Fruit fly (Drosophila melanogaster): ENCODE data around the gene Vha13.

The Vha13 gene

dm6 chr3R:19648289-19648916 lies 4.2 kb upstream of the Vha13 start, which contains the start of the genes CG6195 and CG31220 (continued):
- no peak for TF ChIP-seq fd96Cb (tag; optimal IDR thresholded peaks at IDR 0.05)
- TF ChIP-seq fd64A (GFP tag; optimal IDR thresholded peaks at IDR 0.05), result no peak
- 0 out of 2 replicates have a peak, but pooled peaks have one; percentile 24 for TF ChIP-seq CG17328 (GFP tag; IDR thresholded peaks at IDR 0.05)
- TF ChIP-seq CG17186 (GFP tag; optimal IDR thresholded peaks at IDR 0.05), result peak; percentile 14
- TF ChIP-seq Sry-β (GFP tag; optimal IDR thresholded peaks at IDR 0.05), result no peak
- no peak for TF ChIP-seq mirr (GFP tag; optimal IDR thresholded peaks at IDR 0.05)
- TF ChIP-seq Atf6 (GFP tag; IDR thresholded peaks at IDR 0.05), result 0 out of 2 replicates have a peak, but pooled peaks have one; percentile 14
- TF ChIP-seq bbx (GFP tag; IDR thresholded peaks at IDR 0.05; ENCODE audit: partially characterized antibody), result no peak
- TF ChIP-seq CG16863 (GFP tag; optimal IDR thresholded peaks at IDR 0.05), result peak; percentile 2
- peak; percentile 42 for TF ChIP-seq Dp (GFP tag; optimal IDR thresholded peaks at IDR 0.05)
- peak; percentile 60; the same call in 1 of the 2 replicates for TF ChIP-seq NFAT (GFP tag; IDR thresholded peaks at IDR 0.05)
- TF ChIP-seq zfh2 (GFP tag; optimal IDR thresholded peaks at IDR 0.05), result peak; percentile 24
- peak; percentile 13 for TF ChIP-seq Antp (GFP tag; optimal IDR thresholded peaks at IDR 0.05)
- peak; percentile 68 for TF ChIP-seq CG12659 (GFP tag; optimal IDR thresholded peaks at IDR 0.05)
- no peak for TF ChIP-seq YL-1 (GFP tag; optimal IDR thresholded peaks at IDR 0.05)
- TF ChIP-seq ci (GFP tag; IDR thresholded peaks at IDR 0.05), result peak; percentile 81
- peak; percentile 21 for TF ChIP-seq chn (GFP tag; optimal IDR thresholded peaks at IDR 0.05)
- TF ChIP-seq CG8089 (GFP tag; optimal IDR thresholded peaks at IDR 0.05), result peak; percentile 23
- peak; percentile 13 for TF ChIP-seq az2 (GFP tag; optimal IDR thresholded peaks at IDR 0.05)
- 0 out of 2 replicates have a peak, but pooled peaks have one; percentile 8 for TF ChIP-seq rib (GFP tag; IDR thresholded peaks at IDR 0.05)
- no peak for TF ChIP-seq Ada2b (GFP tag; IDR thresholded peaks at IDR 0.05)
- peak; percentile 100 for TF ChIP-seq CG1603 (tag; optimal IDR thresholded peaks at IDR 0.05)
- TF ChIP-seq B-H1 (GFP tag; IDR thresholded peaks at IDR 0.05), result no peak
- no peak for TF ChIP-seq emc (GFP tag; optimal IDR thresholded peaks at IDR 0.05)
- TF ChIP-seq CG14860 (GFP tag; IDR thresholded peaks at IDR 0.05; ENCODE audit: partially characterized antibody), result peak; percentile 26; the same call in 1 of the 3 replicates
- no peak for TF ChIP-seq mld (GFP tag; IDR thresholded peaks at IDR 0.05; ENCODE audit: partially characterized antibody)
- no peak for TF ChIP-seq fd102C (GFP tag; optimal IDR thresholded peaks at IDR 0.05)
- no peak for TF ChIP-seq tap (tag; optimal IDR thresholded peaks at IDR 0.05)
- no peak for TF ChIP-seq fru (optimal IDR thresholded peaks at IDR 0.05)
- peak; percentile 19 for TF ChIP-seq CG30403 (GFP tag; optimal IDR thresholded peaks at IDR 0.05)
- no peak for TF ChIP-seq CG17802 (tag; optimal IDR thresholded peaks at IDR 0.05)
- TF ChIP-seq sr (GFP tag; IDR thresholded peaks at IDR 0.05), result no peak
- TF ChIP-seq CG6272 (GFP tag; IDR thresholded peaks at IDR 0.05), result no peak
- no peak for TF ChIP-seq CG6175 (GFP tag; IDR thresholded peaks at IDR 0.05)
- TF ChIP-seq CG34224 (GFP tag; IDR thresholded peaks at IDR 0.05; ENCODE audit: partially characterized antibody), result 0 out of 3 replicates have a peak, but pooled peaks have one; percentile 21
- TF ChIP-seq HLH4C (GFP tag; IDR thresholded peaks at IDR 0.05; ENCODE audit: partially characterized antibody), result no peak
- TF ChIP-seq CoRest (tag; optimal IDR thresholded peaks at IDR 0.05), result peak; percentile 51
- TF ChIP-seq so (GFP tag; IDR thresholded peaks at IDR 0.05), result no peak
- peak; percentile 11 for TF ChIP-seq tx (GFP tag; optimal IDR thresholded peaks at IDR 0.05)
- TF ChIP-seq CG9876 (GFP tag; optimal IDR thresholded peaks at IDR 0.05), result no peak
- peak in 1 of 2 experiments; percentile 25 for TF ChIP-seq Hr51 (GFP tag; optimal IDR thresholded peaks at IDR 0.05)
- TF ChIP-seq bigmax (GFP tag; optimal IDR thresholded peaks at IDR 0.05), result peak; percentile 94
- TF ChIP-seq Pdp1 (GFP tag; optimal IDR thresholded peaks at IDR 0.05), result peak; percentile 12 to 65
- peak; percentile 70 for TF ChIP-seq pzg (GFP tag; optimal IDR thresholded peaks at IDR 0.05)
- TF ChIP-seq MBD-R2 (GFP tag; IDR thresholded peaks at IDR 0.05), result peak; percentile 92
- no peak for TF ChIP-seq dm (GFP tag; optimal IDR thresholded peaks at IDR 0.05)
- peak; percentile 74 for TF ChIP-seq CG10462 (GFP tag; optimal IDR thresholded peaks at IDR 0.05)
- TF ChIP-seq CG14050 (GFP tag; IDR thresholded peaks at IDR 0.05), result no peak
- TF ChIP-seq gt (GFP tag; IDR thresholded peaks at IDR 0.05), result no peak
- TF ChIP-seq tin (GFP tag; optimal IDR thresholded peaks at IDR 0.05), result no peak
